Fruit fly (Drosophila melanogaster) whole organism, prepupa: ENCODE data around the gene smp-30.
A peak's percentile ranks its signal among the peaks of the same experiment; 100 is the strongest.

ENCODE experiments used
- CG16779 ChIP-seq: fragments of 200-800 bp; sonication (Bioruptor generic); optimal IDR thresholded peaks from 3 replicates; lab custom pipeline; 2017; ENCODE audit warnings: missing biosample characterization, mild to moderate bottlenecking, missing genetic modification characterization
- CG3032 ChIP-seq: fragments of 200-800 bp; optimal IDR thresholded peaks from 2 replicates; lab custom pipeline; 2019; ENCODE audit warnings: missing biosample characterization, mild to moderate bottlenecking, missing genetic modification characterization, moderate library complexity
- CG6854 ChIP-seq: fragments of 200-800 bp; sonication (Bioruptor generic); optimal IDR thresholded peaks from 2 replicates; lab custom pipeline; 2017; ENCODE audit warnings: missing biosample characterization, mild to moderate bottlenecking, missing genetic modification characterization
- CG9139 ChIP-seq: fragments of 200-800 bp; sonication (Bioruptor generic); optimal IDR thresholded peaks from 3 replicates; lab custom pipeline; 2017; ENCODE audit warnings: missing biosample characterization, mild to moderate bottlenecking, missing genetic modification characterization
- Ets96B ChIP-seq: fragments of 200-800 bp; optimal IDR thresholded peaks from 2 replicates; lab custom pipeline; 2019; ENCODE audit warnings: missing biosample characterization, mild to moderate bottlenecking, missing genetic modification characterization, moderate library complexity
- Sox102F ChIP-seq: fragments of 200-800 bp; sonication (Bioruptor generic); optimal IDR thresholded peaks from 2 replicates; lab custom pipeline; 2016; ENCODE audit warnings: missing biosample characterization, mild to moderate bottlenecking, missing genetic modification characterization
- Sox14 ChIP-seq: fragments of 200-800 bp; sonication (Bioruptor generic); optimal IDR thresholded peaks from 3 replicates; lab custom pipeline; 2016; ENCODE audit warnings: missing biosample characterization, missing genetic modification characterization
- dac ChIP-seq: fragments of 200-800 bp; sonication (Bioruptor generic); optimal IDR thresholded peaks from 2 replicates; lab custom pipeline; 2017; ENCODE audit warnings: missing biosample characterization, mild to moderate bottlenecking, missing genetic modification characterization
- fd59A ChIP-seq: fragments of 200-800 bp; sonication (Bioruptor generic); optimal IDR thresholded peaks from 2 replicates; lab custom pipeline; 2017; ENCODE audit warnings: missing biosample characterization, mild to moderate bottlenecking, missing genetic modification characterization, missing genetic modification reagents
- svp ChIP-seq: fragments of 200-800 bp; sonication (Bioruptor generic); peaks from one replicate; lab custom pipeline; 2016; ENCODE audit warnings: missing biosample characterization, missing genetic modification characterization
- vri ChIP-seq: fragments of 200-800 bp; sonication (Bioruptor generic); optimal IDR thresholded peaks from 3 replicates; lab custom pipeline; 2016; ENCODE audit warnings: missing biosample characterization, mild to moderate bottlenecking, missing genetic modification characterization

DNA sequence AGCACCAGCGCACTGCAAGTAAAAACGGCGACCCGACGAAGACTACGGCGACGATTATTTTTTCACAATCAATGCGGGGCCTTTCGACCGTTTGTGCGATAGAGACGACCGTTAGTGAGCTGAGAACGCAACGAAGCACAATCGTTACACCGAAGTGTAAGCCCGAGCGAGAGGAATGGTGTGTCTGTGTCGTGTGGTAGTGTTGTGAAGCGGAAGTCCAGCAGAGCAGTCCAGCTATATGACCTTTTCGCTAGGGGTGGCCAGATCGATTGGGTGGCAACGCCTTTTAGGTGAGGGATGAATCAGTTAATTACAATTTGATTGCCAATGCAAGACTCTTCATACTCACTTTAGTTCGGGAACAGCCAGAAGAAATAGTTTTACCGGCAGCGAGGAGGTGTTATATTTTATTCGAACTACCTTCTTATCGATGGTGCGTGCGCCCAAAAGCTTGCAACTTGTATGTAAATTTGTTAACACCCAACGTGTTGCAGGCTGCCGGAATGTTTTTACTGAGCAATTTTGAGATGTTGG, 10.3 kb downstream of the smp-30 start:
- TF ChIP-seq dac (GFP tag; lab: Kevin White, UChicago) (peak; percentile 11), fd59A (GFP tag; lab: Kevin White, UChicago) (peak; percentile 2), CG3032 (tag; lab: Kevin White, UChicago) (peak; percentile 34), svp (GFP tag; lab: Kevin White, UChicago) (peak; percentile 88), Sox102F (GFP tag; lab: Kevin White, UChicago) (peak; percentile 20), Ets96B (tag; lab: Kevin White, UChicago) (peak; percentile 7), CG9139 (GFP tag; lab: Kevin White, UChicago) (peak; percentile 65), CG6854 (GFP tag; lab: Kevin White, UChicago) (peak; percentile 66), Sox14 (GFP tag; lab: Kevin White, UChicago) (peak; percentile 73), vri (GFP tag; lab: Kevin White, UChicago) (peak; percentile 68), CG16779 (tag; lab: Kevin White, UChicago) (peak; percentile 28)
